Worm (Caenorhabditis elegans) whole organism, late embryonic: ENCODE results near the gene T11F9.7.

Experiments used
- nhr-11 ChIP-seq: fragments of 150-350 bp; optimal IDR thresholded peaks from 2 replicates; lab custom pipeline; 2014; ENCODE audit warnings: missing biosample characterization, missing genetic modification characterization
- pax-1 ChIP-seq: fragments of 150-350 bp; optimal IDR thresholded peaks from 2 replicates; lab custom pipeline; 2014; ENCODE audit warnings: missing biosample characterization, missing genetic modification characterization

DNA sequence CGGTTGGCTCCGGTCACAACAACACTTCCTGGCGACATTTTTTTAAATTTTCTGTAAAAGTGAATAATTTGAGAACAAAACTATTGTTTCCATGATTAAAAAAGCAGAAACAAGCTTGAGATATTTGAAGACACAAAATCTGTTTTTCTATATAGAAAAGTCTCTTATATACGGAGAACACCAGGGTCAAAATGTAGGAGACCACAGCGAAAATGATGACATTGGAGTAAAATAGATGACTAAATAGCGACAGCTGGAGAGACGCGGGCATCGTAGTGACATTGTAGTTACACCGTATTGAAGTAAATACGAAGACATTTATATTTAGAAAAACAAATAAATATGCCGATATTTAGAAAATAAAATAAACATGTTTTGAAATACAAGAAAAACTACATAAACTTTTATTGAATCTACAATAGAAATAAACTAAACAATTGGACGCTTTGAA lies 40.4 kb downstream of the T11F9.7 start, which contains the start of gene sdz-8:
- TF ChIP-seq nhr-11 (tag; lab: Kevin White, UChicago) (no peak), pax-1 (no peak)
